Fruit fly (Drosophila melanogaster) whole organism, adult: ENCODE data around the gene Arf4.

ENCODE experiments used
- CG11617 ChIP-seq: fragments of 200-800 bp; sonication (Bioruptor generic); optimal IDR thresholded peaks from 2 replicates; lab custom pipeline; 2017; ENCODE audit warnings: mild to moderate bottlenecking, missing biosample characterization, missing genetic modification reagents, missing genetic modification characterization
- CG12768 ChIP-seq: fragments of 200-800 bp; sonication (Bioruptor generic); optimal IDR thresholded peaks from 2 replicates; lab custom pipeline; 2017; ENCODE audit warnings: missing biosample characterization, missing genetic modification characterization, mild to moderate bottlenecking, moderate library complexity, missing genetic modification reagents
- CG14711 ChIP-seq: fragments of 200-800 bp; sonication (Bioruptor generic); optimal IDR thresholded peaks from 2 replicates; lab custom pipeline; 2018; ENCODE audit warnings: missing biosample characterization, mild to moderate bottlenecking, missing genetic modification characterization, moderate library complexity
- CG33017 ChIP-seq: fragments of 200-800 bp; sonication (Bioruptor generic); optimal IDR thresholded peaks from 2 replicates; lab custom pipeline; 2018; ENCODE audit warnings: missing biosample characterization, mild to moderate bottlenecking, missing genetic modification characterization, moderate library complexity
- CG5204 ChIP-seq: fragments of 200-800 bp; sonication (Bioruptor generic); optimal IDR thresholded peaks from 2 replicates; lab custom pipeline; 2016; ENCODE audit warnings: missing biosample characterization, missing genetic modification characterization
- CG7101 ChIP-seq: fragments of 200-800 bp; sonication (Bioruptor generic); optimal IDR thresholded peaks from 2 replicates; lab custom pipeline; 2018; ENCODE audit warnings: missing biosample characterization, mild to moderate bottlenecking, missing genetic modification characterization, moderate library complexity
- Clk ChIP-seq: fragments of 200-800 bp; sonication (Bioruptor generic); optimal IDR thresholded peaks from 2 replicates; lab custom pipeline; 2017; ENCODE audit warnings: missing biosample characterization, missing genetic modification characterization
- Mnt ChIP-seq: fragments of 200-800 bp; sonication (Bioruptor generic); optimal IDR thresholded peaks from 2 replicates; lab custom pipeline; 2016; ENCODE audit warnings: missing biosample characterization, mild to moderate bottlenecking, missing genetic modification characterization
- cnc ChIP-seq, 2 experiments: fragments of >200 bp; optimal IDR thresholded peaks; 2 replicates each; lab custom pipeline; 2017
- kay ChIP-seq: fragments of 200-800 bp; sonication (Bioruptor generic); peaks from one replicate; lab custom pipeline; 2016; ENCODE audit warnings: missing biosample characterization, missing genetic modification characterization, borderline replicate concordance
- ovo ChIP-seq: fragments of 200-800 bp; sonication (Bioruptor generic); optimal IDR thresholded peaks from 2 replicates; lab custom pipeline; 2016; ENCODE audit warnings: missing biosample characterization, missing genetic modification characterization

- TF ChIP-seq CG5204 (GFP tag; lab: Kevin White, UChicago) (no peak), CG33017 (tag; lab: Kevin White, UChicago) (no peak), kay (GFP tag; lab: Kevin White, UChicago) (no peak), Clk (no peak), cnc (optimal IDR thresholded peaks at IDR 0.05; lab: Kevin White, UChicago) (no peak), CG12768 (GFP tag; lab: Kevin White, UChicago) (no peak), CG14711 (tag; lab: Kevin White, UChicago) (no peak), ovo (GFP tag; lab: Kevin White, UChicago) (no peak), Mnt (GFP tag; lab: Kevin White, UChicago) (no peak), CG11617 (GFP tag; lab: Kevin White, UChicago) (no peak), CG7101 (no peak)
Measured at dm6 chr4:1147166-1147565, 23.2 kb downstream of the Arf4 start, which contains the start of gene Kif3C.
